Worm (Caenorhabditis elegans) whole organism, L4 larva: ENCODE measurements around the gene ncx-9.

Experiments used
- D1046.2 ChIP-seq: fragments of 200-800 bp; sonication (Bioruptor generic); IDR thresholded peaks from 2 replicates; pipeline ENCODE4 v1.3.6; 2022; ENCODE audit warnings: missing genetic modification characterization, missing compliant biosample characterization
- F26F4.8 ChIP-seq: fragments of 200-800 bp; sonication (Bioruptor generic); conservative IDR thresholded peaks from 2 replicates; pipeline ENCODE4 v1.3.6; 2022; ENCODE audit warnings: missing genetic modification characterization, missing compliant biosample characterization
- F44E2.7 ChIP-seq: fragments of 200-800 bp; sonication (Bioruptor generic); IDR thresholded peaks from 2 replicates; pipeline ENCODE4 v2.1.2; 2022; ENCODE audit warnings: missing genetic modification characterization, missing compliant biosample characterization
- F49E8.2 ChIP-seq: sonication (generic microtip); optimal IDR thresholded peaks from 2 replicates; lab custom pipeline; 2016; ENCODE audit warnings: missing compliant biosample characterization, mild to moderate bottlenecking, missing genetic modification characterization, borderline replicate concordance
- Y48G9A.11 ChIP-seq: fragments of 200-800 bp; sonication (Bioruptor generic); IDR thresholded peaks from 2 replicates; pipeline ENCODE4 v1.3.6; 2022; ENCODE audit warnings: missing genetic modification reagents, missing genetic modification characterization, missing compliant biosample characterization
- Y5F2A.4 ChIP-seq: fragments of 200-800 bp; sonication (Bioruptor generic); optimal IDR thresholded peaks from 2 replicates; lab custom pipeline; 2018; ENCODE audit warnings: mild to moderate bottlenecking, missing genetic modification characterization, missing compliant biosample characterization
- aha-1 ChIP-seq: fragments of 150-350 bp; peaks from one replicate; lab custom pipeline; 2014; ENCODE audit warnings: missing biosample characterization, missing genetic modification characterization
- arid-1 ChIP-seq: fragments of 200-800 bp; sonication (Bioruptor generic); conservative IDR thresholded peaks from 2 replicates; pipeline ENCODE4 v1.3.6; 2022; ENCODE audit warnings: missing genetic modification reagents, missing genetic modification characterization, missing compliant biosample characterization
- ceh-32 ChIP-seq: sonication (generic microtip); optimal IDR thresholded peaks from 2 replicates; lab custom pipeline; 2016; ENCODE audit warnings: mild to moderate bottlenecking, missing genetic modification characterization, missing compliant biosample characterization; ENCODE audit not compliant: poor library complexity
- ceh-44 ChIP-seq: fragments of 200-800 bp; sonication (Bioruptor generic); IDR thresholded peaks from 2 replicates; pipeline ENCODE4 v1.3.6; 2022; ENCODE audit warnings: missing genetic modification reagents, missing genetic modification characterization, missing compliant biosample characterization
- ceh-62 ChIP-seq: sonication (generic microtip); optimal IDR thresholded peaks from 2 replicates; lab custom pipeline; 2017; ENCODE audit warnings: missing biosample characterization, missing genetic modification characterization
- dmd-6 ChIP-seq: fragments of 200-800 bp; sonication (Bioruptor generic); IDR thresholded peaks from 2 replicates; pipeline ENCODE4 v1.3.6; 2022; ENCODE audit warnings: missing genetic modification reagents, missing genetic modification characterization, missing compliant biosample characterization
- dpl-1 ChIP-seq: fragments of 150-350 bp; optimal IDR thresholded peaks from 2 replicates; lab custom pipeline; 2014; ENCODE audit warnings: missing biosample characterization, missing genetic modification reagents, missing genetic modification characterization
- dve-1 ChIP-seq: sonication (generic microtip); optimal IDR thresholded peaks from 2 replicates; lab custom pipeline; 2017; ENCODE audit warnings: antibody characterized with exemption, mild to moderate bottlenecking, missing genetic modification characterization, missing compliant biosample characterization; ENCODE audit not compliant: insufficient read depth
- egl-27 ChIP-seq: sonication (generic microtip); optimal IDR thresholded peaks from 3 replicates; lab custom pipeline; 2017; ENCODE audit warnings: missing biosample characterization, missing genetic modification reagents, missing genetic modification characterization
- fkh-10 ChIP-seq: fragments of 150-350 bp; optimal IDR thresholded peaks from 2 replicates; lab custom pipeline; 2014; ENCODE audit warnings: missing biosample characterization, missing genetic modification reagents, missing genetic modification characterization
- hlh-11 ChIP-seq: fragments of 200-800 bp; sonication (Bioruptor generic); optimal IDR thresholded peaks from 2 replicates; lab custom pipeline; 2018; ENCODE audit warnings: mild to moderate bottlenecking, missing genetic modification characterization, missing compliant biosample characterization
- hlh-30 ChIP-seq: sonication (generic microtip); optimal IDR thresholded peaks from 2 replicates; lab custom pipeline; 2017; ENCODE audit warnings: antibody characterized with exemption, mild to moderate bottlenecking, missing genetic modification characterization, missing compliant biosample characterization; ENCODE audit not compliant: insufficient read depth
- hmg-1.1 ChIP-seq: fragments of 200-800 bp; sonication (Bioruptor generic); IDR thresholded peaks from 2 replicates; pipeline ENCODE4 v1.3.6; 2022; ENCODE audit warnings: missing genetic modification reagents, missing genetic modification characterization, missing compliant biosample characterization
- lim-7 ChIP-seq: fragments of 200-800 bp; sonication (Bioruptor generic); IDR thresholded peaks from 2 replicates; pipeline ENCODE4 v1.3.6; 2022; ENCODE audit warnings: missing genetic modification characterization, missing compliant biosample characterization
- lin-1 ChIP-seq: fragments of 200-800 bp; sonication (Bioruptor generic); IDR thresholded peaks from 2 replicates; pipeline ENCODE4 v1.3.6; 2022; ENCODE audit warnings: missing genetic modification reagents, missing genetic modification characterization, missing compliant biosample characterization
- lin-13 ChIP-seq: fragments of 150-350 bp; optimal IDR thresholded peaks from 2 replicates; lab custom pipeline; 2014; ENCODE audit warnings: missing biosample characterization, missing genetic modification reagents, missing genetic modification characterization
- lin-39 ChIP-seq: fragments of 150-350 bp; optimal IDR thresholded peaks from 2 replicates; lab custom pipeline; 2014; ENCODE audit warnings: missing biosample characterization, missing genetic modification reagents, missing genetic modification characterization
- madf-9 ChIP-seq: fragments of 200-800 bp; sonication (Bioruptor generic); conservative IDR thresholded peaks from 2 replicates; pipeline ENCODE4 v1.3.6; 2022; ENCODE audit warnings: missing genetic modification reagents, missing genetic modification characterization, missing compliant biosample characterization
- mdl-1 ChIP-seq, 2 experiments: fragments of 150-350 bp in 1 of 2; sonication (generic microtip) in 1 of 2; optimal IDR thresholded peaks; 2 replicates each; lab custom pipeline; 2014 to 2017; ENCODE audit warnings: missing biosample characterization in 2 of 2, missing genetic modification characterization in 2 of 2
- mdt-29 ChIP-seq: fragments of 200-800 bp; sonication (Bioruptor generic); IDR thresholded peaks from 2 replicates; pipeline ENCODE4 v1.3.6; 2022; ENCODE audit warnings: missing genetic modification reagents, missing genetic modification characterization, missing compliant biosample characterization
- nhr-10 ChIP-seq: fragments of 150-350 bp; optimal IDR thresholded peaks from 2 replicates; lab custom pipeline; 2014; ENCODE audit warnings: missing biosample characterization, missing genetic modification characterization
- nhr-11 ChIP-seq: fragments of 150-350 bp; optimal IDR thresholded peaks from 2 replicates; lab custom pipeline; 2014; ENCODE audit warnings: missing biosample characterization, missing genetic modification characterization
- nhr-111 ChIP-seq: fragments of 200-800 bp; sonication (Bioruptor generic); optimal IDR thresholded peaks from 2 replicates; lab custom pipeline; 2018; ENCODE audit warnings: mild to moderate bottlenecking, missing genetic modification characterization, missing compliant biosample characterization
- nhr-237 ChIP-seq: sonication (generic microtip); optimal IDR thresholded peaks from 2 replicates; lab custom pipeline; 2017; ENCODE audit warnings: missing biosample characterization, missing genetic modification characterization
- nhr-28 ChIP-seq: fragments of 150-350 bp; optimal IDR thresholded peaks from 2 replicates; lab custom pipeline; 2014; ENCODE audit warnings: missing biosample characterization, missing genetic modification characterization
- nhr-42 ChIP-seq: fragments of 200-800 bp; sonication (Bioruptor generic); IDR thresholded peaks from 2 replicates; pipeline ENCODE4 v1.3.6; 2022; ENCODE audit warnings: missing genetic modification characterization, missing compliant biosample characterization
- nhr-77 ChIP-seq: fragments of 150-350 bp; optimal IDR thresholded peaks from 2 replicates; lab custom pipeline; 2014; ENCODE audit warnings: missing biosample characterization, missing genetic modification characterization
- pqm-1 ChIP-seq: sonication (generic microtip); optimal IDR thresholded peaks from 2 replicates; lab custom pipeline; 2017; ENCODE audit warnings: missing biosample characterization, missing genetic modification characterization
- rbr-2 ChIP-seq: sonication (generic microtip); optimal IDR thresholded peaks from 2 replicates; lab custom pipeline; 2016; ENCODE audit warnings: missing genotype, missing genetic modification characterization, missing compliant biosample characterization
- saeg-2 ChIP-seq: fragments of 200-800 bp; sonication (Bioruptor generic); IDR thresholded peaks from 2 replicates; pipeline ENCODE4 v1.3.6; 2022; ENCODE audit warnings: missing genetic modification reagents, missing genetic modification characterization, missing compliant biosample characterization
- sdz-12 ChIP-seq: fragments of 200-800 bp; sonication (Bioruptor generic); optimal IDR thresholded peaks from 2 replicates; lab custom pipeline; 2018; ENCODE audit warnings: mild to moderate bottlenecking, missing genetic modification characterization, missing compliant biosample characterization
- spr-1 ChIP-seq: sonication (generic microtip); optimal IDR thresholded peaks from 2 replicates; lab custom pipeline; 2016; ENCODE audit warnings: mild to moderate bottlenecking, missing genetic modification characterization, missing compliant biosample characterization
- spr-3 ChIP-seq: fragments of 200-800 bp; sonication (Bioruptor generic); optimal IDR thresholded peaks from 2 replicates; lab custom pipeline; 2018; ENCODE audit warnings: mild to moderate bottlenecking, missing genetic modification characterization, missing compliant biosample characterization
- tag-97 ChIP-seq: fragments of 200-800 bp; sonication (Bioruptor generic); IDR thresholded peaks from 2 replicates; pipeline ENCODE4 v1.3.6; 2022; ENCODE audit warnings: missing genetic modification characterization, missing compliant biosample characterization
- unc-39 ChIP-seq: sonication (generic microtip); optimal IDR thresholded peaks from 2 replicates; lab custom pipeline; 2017; ENCODE audit warnings: missing biosample characterization, missing genetic modification characterization
- unc-62 ChIP-seq, 3 experiments: fragments of 150-350 bp in 1 of 3; sonication (generic microtip); optimal IDR thresholded peaks in 2 of 3; peaks in 1 of 3; 1 replicate in 1 of 3; 2 replicates in 2 of 3; lab custom pipeline; 2014 to 2017; ENCODE audit warnings: missing biosample characterization in 3 of 3, missing genetic modification characterization in 3 of 3, missing genetic modification reagents in 3 of 3, missing genotype in 1 of 3
- zag-1 ChIP-seq: fragments of 150-350 bp; optimal IDR thresholded peaks from 2 replicates; lab custom pipeline; 2014; ENCODE audit warnings: missing biosample characterization, missing genetic modification characterization
- zip-11 ChIP-seq: fragments of 200-800 bp; sonication (Bioruptor generic); IDR thresholded peaks from 2 replicates; pipeline ENCODE4 v1.3.6; 2022; ENCODE audit warnings: missing genetic modification characterization, missing compliant biosample characterization

Gene ncx-9

DNA sequence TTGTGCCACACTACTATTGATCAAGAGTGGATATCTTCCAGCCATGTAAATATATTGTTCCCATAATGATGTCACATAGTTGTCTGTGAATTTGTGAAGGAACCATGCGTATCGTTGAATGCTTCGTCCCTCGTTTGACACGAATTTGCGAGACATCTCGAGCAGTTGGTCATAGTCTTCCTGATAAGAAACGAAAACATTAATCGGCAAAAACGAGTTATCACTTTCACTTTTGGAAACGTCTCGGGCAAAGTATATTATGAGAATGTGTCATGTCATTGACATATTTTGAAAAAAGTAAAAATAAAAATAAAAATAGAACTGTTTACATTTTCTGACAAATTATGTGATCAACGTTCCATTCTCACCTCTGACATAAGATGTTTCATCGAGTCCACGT lies 31.4 kb upstream of the ncx-9 start (continued):
- no peak for TF ChIP-seq unc-62 (GFP tag; optimal IDR thresholded peaks at IDR 0.05 in 1 of 2; lab: Kevin White, UChicago)
- no peak for TF ChIP-seq unc-62 (tag; optimal IDR thresholded peaks at IDR 0.05; lab: Kevin White, UChicago)
- TF ChIP-seq fkh-10 (GFP tag; lab: Kevin White, UChicago) = no peak
- no peak for TF ChIP-seq nhr-42
- no peak for TF ChIP-seq spr-3 (GFP tag; lab: Kevin White, UChicago)
- TF ChIP-seq F26F4.8 (GFP tag; lab: Robert Waterston, UW) = no peak

DNA sequence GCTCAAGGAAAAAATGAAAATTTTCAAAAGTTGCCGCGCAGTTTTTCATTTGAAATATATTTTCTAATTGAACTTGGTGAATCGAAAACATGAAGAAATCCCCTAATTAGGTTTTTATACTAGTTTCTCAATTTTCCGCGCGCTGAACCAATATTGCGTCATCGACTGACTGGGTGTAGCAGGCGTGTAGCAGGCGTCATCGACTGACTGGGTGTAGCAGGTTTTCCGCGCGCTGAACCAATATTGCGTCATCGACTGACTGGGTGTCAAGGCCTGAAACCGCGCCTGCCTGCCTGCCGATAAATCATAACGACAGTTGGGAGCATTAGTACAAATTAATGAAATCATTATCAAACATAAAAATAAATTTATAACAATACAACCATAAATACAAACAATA lies 28.3 kb upstream of the ncx-9 start:
- TF ChIP-seq nhr-10 (tag; lab: Kevin White, UChicago) = no peak
- peak; percentile 10 for TF ChIP-seq hlh-11 (tag; lab: Kevin White, UChicago)
- TF ChIP-seq, all 104 proteins: peak for 1

DNA sequence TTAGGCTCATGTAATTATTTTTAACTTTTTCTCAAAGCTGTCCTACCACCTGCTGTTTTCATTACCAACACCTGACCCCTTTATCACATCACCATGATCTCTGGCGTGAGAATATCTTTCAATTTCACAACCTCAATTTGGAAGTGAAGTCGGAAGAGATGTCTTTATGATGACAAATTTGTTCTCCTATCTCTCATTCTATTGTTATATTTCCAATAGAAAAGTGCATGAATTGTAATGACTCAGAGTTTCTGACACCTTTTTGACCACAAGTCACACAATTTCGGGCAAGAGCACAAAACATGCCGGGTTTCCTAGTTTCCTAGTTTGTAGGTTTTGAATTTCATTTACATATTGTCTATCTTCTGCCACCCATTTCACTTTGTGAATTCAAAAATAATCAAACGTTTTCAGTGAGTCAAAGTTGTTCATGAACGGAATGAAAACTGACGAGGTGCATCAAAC lies 23.8 kb upstream of the ncx-9 start, which contains the start of gene srr-4:
srr-4 (plus strand) TSS at position 415 of the 465 bp plus-strand sequence.
- TF ChIP-seq dmd-6 = peak; percentile 46; the same call in 1 of the 2 replicates
- TF ChIP-seq nhr-28 (tag; lab: Kevin White, UChicago) = peak; percentile 61
- TF ChIP-seq unc-62 (GFP tag; optimal IDR thresholded peaks at IDR 0.05 in 1 of 2; lab: Kevin White, UChicago) = peak in 1 of 2 experiments; percentile 97
- TF ChIP-seq unc-62 (tag; optimal IDR thresholded peaks at IDR 0.05; lab: Kevin White, UChicago) = no peak
- no peak for TF ChIP-seq Y48G9A.11 (GFP tag; lab: Robert Waterston, UW)

DNA sequence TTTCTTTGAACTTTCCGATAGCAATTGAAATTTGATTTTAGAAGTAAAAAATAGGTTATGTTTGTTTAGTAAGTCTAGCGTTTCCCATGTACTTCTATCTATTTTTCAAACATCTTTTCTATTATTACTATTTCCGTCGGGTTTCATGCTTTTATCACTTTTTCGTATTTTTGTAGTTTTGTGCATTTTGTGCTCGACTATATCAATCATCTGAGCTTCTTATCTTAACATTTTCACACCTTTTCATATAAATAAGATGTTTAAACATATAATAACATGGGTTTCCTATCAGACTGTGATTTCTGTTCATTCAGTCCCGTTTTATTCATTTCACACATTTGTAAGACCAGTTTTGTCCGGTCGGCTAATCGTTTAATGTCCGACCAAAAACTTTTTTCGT lies 23.0 kb upstream of the ncx-9 start:
- TF ChIP-seq ceh-62 (tag; lab: Kevin White, UChicago) (no peak), lin-13 (GFP tag; lab: Kevin White, UChicago) (no peak), hlh-30 (tag; lab: Kevin White, UChicago) (no peak), nhr-237 (no peak), spr-1 (tag; lab: Kevin White, UChicago) (no peak), F44E2.7 (no peak), nhr-42 (no peak), ceh-32 (tag; lab: Kevin White, UChicago) (no peak), egl-27 (no peak), hlh-11 (tag; lab: Kevin White, UChicago) (peak; percentile 62), lim-7 (GFP tag; lab: Robert Waterston, UW) (no peak), madf-9 (GFP tag; lab: Robert Waterston, UW) (no peak), F49E8.2 (no peak), Y5F2A.4 (GFP tag; lab: Kevin White, UChicago) (no peak), lin-1 (GFP tag; lab: Robert Waterston, UW) (peak; percentile 44; the same call in 1 of the 2 replicates), D1046.2 (GFP tag; lab: Robert Waterston, UW) (no peak), pqm-1 (tag; lab: Kevin White, UChicago) (peak; percentile 33), lin-39 (no peak), rbr-2 (tag; lab: Kevin White, UChicago) (no peak), saeg-2 (GFP tag; lab: Robert Waterston, UW) (no peak), nhr-111 (GFP tag; lab: Kevin White, UChicago) (no peak), arid-1 (GFP tag; lab: Robert Waterston, UW) (no peak), tag-97 (no peak), zip-11 (GFP tag; lab: Robert Waterston, UW) (no peak), dve-1 (tag; lab: Kevin White, UChicago) (peak; percentile 76), fkh-10 (GFP tag; lab: Kevin White, UChicago) (no peak), hmg-1.1 (GFP tag; lab: Robert Waterston, UW) (no peak), sdz-12 (GFP tag; lab: Kevin White, UChicago) (no peak), dmd-6 (peak; percentile 62), zag-1 (tag; lab: Kevin White, UChicago) (no peak), aha-1 (tag; lab: Kevin White, UChicago) (no peak), unc-39 (tag; lab: Kevin White, UChicago) (no peak), nhr-10 (tag; lab: Kevin White, UChicago) (no peak), mdt-29 (GFP tag; lab: Robert Waterston, UW) (no peak), F26F4.8 (GFP tag; lab: Robert Waterston, UW) (no peak), mdl-1 (tag; optimal IDR thresholded peaks at IDR 0.05; lab: Kevin White, UChicago) (no peak), nhr-77 (tag; lab: Kevin White, UChicago) (no peak), nhr-11 (tag; lab: Kevin White, UChicago) (no peak), ceh-44 (GFP tag; lab: Robert Waterston, UW) (no peak), dpl-1 (GFP tag; lab: Kevin White, UChicago) (no peak)
